Worm (Caenorhabditis elegans): ENCODE measurements around the gene cdkl-1.

Gene cdkl-1

DNA sequence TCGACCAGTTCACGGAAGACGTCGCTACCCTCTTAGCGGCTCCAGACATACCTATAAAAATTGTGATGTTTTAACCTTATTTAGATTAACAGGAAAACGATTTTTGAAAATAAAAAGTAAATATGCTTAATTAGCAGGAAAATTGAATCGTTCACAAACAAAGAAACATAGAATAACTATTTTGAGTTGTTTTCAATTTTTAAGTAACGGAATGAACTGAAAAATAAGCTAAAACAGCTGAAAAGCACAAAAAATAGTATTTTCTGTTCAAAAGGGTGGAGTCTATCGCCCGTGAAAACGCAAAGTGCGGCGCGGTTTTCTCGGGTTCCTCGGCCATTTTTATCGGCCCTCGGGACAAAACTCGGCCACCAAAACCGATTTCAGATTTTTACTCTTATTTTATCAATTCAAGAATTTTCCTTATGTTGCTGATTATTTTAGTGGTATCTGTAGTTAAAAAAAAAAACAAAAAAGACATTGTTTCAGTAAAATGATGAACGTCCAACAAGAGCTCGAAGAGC, 25.2 kb downstream of the cdkl-1 start, which contains the start of the genes atp-5 and lmtr-3 (continued):
- TF ChIP-seq hlh-15 (tag; optimal IDR thresholded peaks at IDR 0.05) (no peak), pqm-1 (tag; optimal IDR thresholded peaks at IDR 0.05) (peak; percentile 8), dve-1 (tag; optimal IDR thresholded peaks at IDR 0.05) (no peak), dmd-4 (tag; optimal IDR thresholded peaks at IDR 0.05; ENCODE audit: borderline replicate concordance) (no peak), unc-3 (GFP tag; conservative IDR thresholded peaks at IDR 0.05) (no peak), unc-3 (tag; optimal IDR thresholded peaks at IDR 0.05) (no peak), ceh-34 (tag; optimal IDR thresholded peaks at IDR 0.05) (peak; percentile 37), pax-1 (tag; optimal IDR thresholded peaks at IDR 0.05) (no peak), syd-9 (tag; optimal IDR thresholded peaks at IDR 0.05) (no peak), hlh-6 (tag; optimal IDR thresholded peaks at IDR 0.05) (no peak), ceh-45 (GFP tag; IDR thresholded peaks at IDR 0.05) (no peak), rnt-1 (tag; optimal IDR thresholded peaks at IDR 0.05) (peak; percentile 74), ama-1 (optimal IDR thresholded peaks at IDR 0.05) (no peak), C08G9.2 (tag; optimal IDR thresholded peaks at IDR 0.05) (peak; percentile 92)

ce11 chrV:11124922-11125321, 26.2 kb downstream of the cdkl-1 start, which contains the start of gene C06H2.2:
C06H2.2 (plus strand) TSS chrV:11125222.
- TF ChIP-seq mec-3 (tag; optimal IDR thresholded peaks at IDR 0.05; ENCODE audit: borderline replicate concordance) (no peak), tbx-7 (tag; optimal IDR thresholded peaks at IDR 0.05) (no peak), ceh-48 (tag; optimal IDR thresholded peaks at IDR 0.05) (no peak), pha-2 (tag; optimal IDR thresholded peaks at IDR 0.05) (no peak), pat-9 (tag; optimal IDR thresholded peaks at IDR 0.05) (no peak), tbx-2 (tag; optimal IDR thresholded peaks at IDR 0.05) (no peak), ama-1 (optimal IDR thresholded peaks at IDR 0.05) (no peak), C38D4.7 (GFP tag; optimal IDR thresholded peaks at IDR 0.05) (no peak), rnt-1 (tag; optimal IDR thresholded peaks at IDR 0.05) (no peak), nfya-1 (tag; optimal IDR thresholded peaks at IDR 0.05) (no peak), sox-2 (GFP tag; IDR thresholded peaks at IDR 0.05) (no peak), ceh-6 (GFP tag; optimal IDR thresholded peaks at IDR 0.05) (no peak), ceh-22 (tag; optimal IDR thresholded peaks at IDR 0.05) (no peak), hlh-6 (tag; optimal IDR thresholded peaks at IDR 0.05) (no peak), unc-3 (GFP tag; conservative IDR thresholded peaks at IDR 0.05) (no peak), unc-3 (tag; optimal IDR thresholded peaks at IDR 0.05) (no peak)

ce11 chrV:11127197-11127596, 28.5 kb downstream of the cdkl-1 start, which contains the start of gene jmjd-5:
jmjd-5 (plus strand) TSS chrV:11127497.
- TF ChIP-seq F13H6.1 (tag; optimal IDR thresholded peaks at IDR 0.05) (no peak), ref-2 (tag; optimal IDR thresholded peaks at IDR 0.05) (no peak), zip-5 (tag; optimal IDR thresholded peaks at IDR 0.05) (no peak), che-1 (tag; optimal IDR thresholded peaks at IDR 0.05) (no peak), ceh-18 (tag; optimal IDR thresholded peaks at IDR 0.05) (no peak), ceh-24 (tag; optimal IDR thresholded peaks at IDR 0.05) (no peak), pax-1 (tag; optimal IDR thresholded peaks at IDR 0.05) (no peak), nfya-1 (tag; optimal IDR thresholded peaks at IDR 0.05) (no peak), ceh-2 (tag; optimal IDR thresholded peaks at IDR 0.05) (no peak)

- TF ChIP-seq madf-2 (tag; optimal IDR thresholded peaks at IDR 0.05) (no peak), ceh-24 (tag; optimal IDR thresholded peaks at IDR 0.05) (no peak), hlh-30 (tag; optimal IDR thresholded peaks at IDR 0.05; ENCODE audit: insufficient read depth) (no peak), hlh-8 (tag; optimal IDR thresholded peaks at IDR 0.05) (no peak), fax-1 (tag; optimal IDR thresholded peaks at IDR 0.05) (no peak), C08G9.2 (tag; optimal IDR thresholded peaks at IDR 0.05) (no peak), fkh-10 (GFP tag; optimal IDR thresholded peaks at IDR 0.05) (no peak), che-1 (tag; optimal IDR thresholded peaks at IDR 0.05) (no peak), lim-6 (tag; optimal IDR thresholded peaks at IDR 0.05) (no peak), T23F11.4 (GFP tag; optimal IDR thresholded peaks at IDR 0.05) (no peak), hlh-6 (tag; optimal IDR thresholded peaks at IDR 0.05) (no peak), C38D4.7 (GFP tag; optimal IDR thresholded peaks at IDR 0.05) (no peak), Y22D7AL.16 (tag; optimal IDR thresholded peaks at IDR 0.05) (no peak), dmd-4 (tag; optimal IDR thresholded peaks at IDR 0.05; ENCODE audit: borderline replicate concordance) (no peak), unc-42 (tag; optimal IDR thresholded peaks at IDR 0.05) (no peak), nhr-11 (tag; optimal IDR thresholded peaks at IDR 0.05) (no peak), pat-9 (tag; optimal IDR thresholded peaks at IDR 0.05) (no peak), pros-1 (tag; optimal IDR thresholded peaks at IDR 0.05) (no peak), npax-4 (tag; optimal IDR thresholded peaks at IDR 0.05) (no peak)
Measured at ce11 chrV:11131801-11132200, 33.1 kb downstream of the cdkl-1 start.
